Worm (Caenorhabditis elegans) whole organism, young adult: ENCODE data around the gene F18E2.15.

Experiments
- B0019.2 ChIP-seq: fragments of 200-800 bp; sonication (Bioruptor generic); conservative IDR thresholded peaks from 2 replicates; pipeline ENCODE4 v1.3.6; 2022; ENCODE audit warnings: missing genetic modification reagents, missing genetic modification characterization, missing compliant biosample characterization
- B0261.1 ChIP-seq: sonication (generic microtip); optimal IDR thresholded peaks from 2 replicates; lab custom pipeline; 2016; ENCODE audit warnings: mild to moderate bottlenecking, missing genetic modification characterization, moderate library complexity, missing compliant biosample characterization
- F39B2.1 ChIP-seq: fragments of 200-800 bp; sonication (Bioruptor generic); IDR thresholded peaks from 2 replicates; pipeline ENCODE4 v1.3.6; 2022; ENCODE audit warnings: missing genetic modification reagents, missing genetic modification characterization, missing compliant biosample characterization
- ZK185.1 ChIP-seq: sonication (generic microtip); optimal IDR thresholded peaks from 2 replicates; lab custom pipeline; 2016; ENCODE audit warnings: mild to moderate bottlenecking, missing genetic modification characterization, missing compliant biosample characterization; ENCODE audit not compliant: poor library complexity, severe bottlenecking
- akir-1 ChIP-seq: fragments of 200-800 bp; sonication (Bioruptor generic); optimal IDR thresholded peaks from 2 replicates; lab custom pipeline; 2018; ENCODE audit warnings: mild to moderate bottlenecking, missing genetic modification characterization, moderate library complexity, missing compliant biosample characterization
- ama-1 ChIP-seq, 3 experiments: fragments of 150-350 bp in 1 of 3; sonication (generic microtip) in 2 of 3; optimal IDR thresholded peaks; 2 replicates each; lab custom pipeline; 2014 to 2018; ENCODE audit warnings: missing biosample characterization in 2 of 3, missing genetic modification characterization in 2 of 3, missing genetic modification reagents in 2 of 3
- aptf-3 ChIP-seq: fragments of 200-800 bp; sonication (Bioruptor generic); IDR thresholded peaks from 2 replicates; pipeline ENCODE4 v1.3.6; 2022; ENCODE audit warnings: missing genetic modification characterization, missing compliant biosample characterization
- atf-7 ChIP-seq: sonication (generic microtip); optimal IDR thresholded peaks from 2 replicates; lab custom pipeline; 2017; ENCODE audit warnings: mild to moderate bottlenecking, missing genetic modification characterization, missing compliant biosample characterization
- attf-3 ChIP-seq: fragments of 200-800 bp; sonication (Bioruptor generic); conservative IDR thresholded peaks from 2 replicates; pipeline ENCODE4 v1.3.6; 2022; ENCODE audit warnings: missing genetic modification reagents, missing genetic modification characterization, missing compliant biosample characterization
- attf-5 ChIP-seq: fragments of 200-800 bp; sonication (Bioruptor generic); optimal IDR thresholded peaks from 2 replicates; lab custom pipeline; 2018; ENCODE audit warnings: mild to moderate bottlenecking, missing genetic modification characterization, missing compliant biosample characterization
- bed-1 ChIP-seq: fragments of 200-800 bp; sonication (Bioruptor generic); IDR thresholded peaks from 2 replicates; pipeline ENCODE4 v1.3.6; 2022; ENCODE audit warnings: missing genetic modification reagents, missing genetic modification characterization, missing compliant biosample characterization
- bed-2 ChIP-seq: fragments of 200-800 bp; sonication (Bioruptor generic); IDR thresholded peaks from 2 replicates; pipeline ENCODE4 v1.3.6; 2022; ENCODE audit warnings: missing genetic modification reagents, missing genetic modification characterization, missing compliant biosample characterization
- ceh-100 ChIP-seq: fragments of 200-800 bp; sonication (Bioruptor generic); IDR thresholded peaks from 2 replicates; pipeline ENCODE4 v1.3.6; 2022; ENCODE audit warnings: missing genetic modification reagents, missing genetic modification characterization, missing compliant biosample characterization
- ceh-58 ChIP-seq: fragments of 200-800 bp; sonication (Bioruptor generic); IDR thresholded peaks from 2 replicates; pipeline ENCODE4 v1.3.6; 2022; ENCODE audit warnings: missing genetic modification characterization, missing compliant biosample characterization
- chd-7 ChIP-seq: sonication (generic microtip); optimal IDR thresholded peaks from 2 replicates; lab custom pipeline; 2016; ENCODE audit warnings: mild to moderate bottlenecking, missing genetic modification characterization, moderate library complexity, missing compliant biosample characterization
- die-1 ChIP-seq: sonication (generic microtip); optimal IDR thresholded peaks from 2 replicates; lab custom pipeline; 2016; ENCODE audit warnings: missing genotype, mild to moderate bottlenecking, missing genetic modification characterization, missing compliant biosample characterization
- dpl-1 ChIP-seq: fragments of 150-350 bp; optimal IDR thresholded peaks from 2 replicates; lab custom pipeline; 2014; ENCODE audit warnings: missing biosample characterization, missing genetic modification reagents, missing genetic modification characterization
- efl-1 ChIP-seq: fragments of 150-350 bp; optimal IDR thresholded peaks from 2 replicates; lab custom pipeline; 2014; ENCODE audit warnings: missing biosample characterization, missing genetic modification reagents, missing genetic modification characterization
- egl-18 ChIP-seq: fragments of 200-800 bp; sonication (Bioruptor generic); IDR thresholded peaks from 2 replicates; pipeline ENCODE4 v1.3.6; 2022; ENCODE audit warnings: missing genetic modification reagents, missing genetic modification characterization, missing compliant biosample characterization
- egl-44 ChIP-seq: fragments of 200-800 bp; sonication (Bioruptor generic); IDR thresholded peaks from 2 replicates; pipeline ENCODE4 v1.3.6; 2022; ENCODE audit warnings: missing genetic modification reagents, missing genetic modification characterization, missing compliant biosample characterization
- fkh-3 ChIP-seq: sonication (generic microtip); optimal IDR thresholded peaks from 2 replicates; lab custom pipeline; 2016; ENCODE audit warnings: mild to moderate bottlenecking, missing genetic modification characterization, missing compliant biosample characterization
- gei-17 ChIP-seq: fragments of 200-800 bp; sonication (Bioruptor generic); optimal IDR thresholded peaks from 2 replicates; lab custom pipeline; 2018; ENCODE audit warnings: mild to moderate bottlenecking, missing genetic modification characterization, missing compliant biosample characterization
- hlh-12 ChIP-seq: sonication (generic microtip); optimal IDR thresholded peaks from 2 replicates; lab custom pipeline; 2016; ENCODE audit warnings: missing genetic modification characterization, missing compliant biosample characterization
- hmg-1.2 ChIP-seq: fragments of 200-800 bp; sonication (Bioruptor generic); IDR thresholded peaks from 2 replicates; pipeline ENCODE4 v1.3.6; 2022; ENCODE audit warnings: missing genetic modification reagents, missing genetic modification characterization, missing compliant biosample characterization
- hrde-1 ChIP-seq: sonication (generic microtip); optimal IDR thresholded peaks from 2 replicates; lab custom pipeline; 2016; ENCODE audit warnings: missing genetic modification characterization, mild to moderate bottlenecking, missing compliant biosample characterization, moderate library complexity, missing genotype, missing genetic modification reagents, borderline replicate concordance
- let-526 ChIP-seq: fragments of 200-800 bp; sonication (Bioruptor generic); IDR thresholded peaks from 2 replicates; pipeline ENCODE4 v1.3.6; 2022; ENCODE audit warnings: missing genetic modification reagents, missing genetic modification characterization, missing compliant biosample characterization
- let-607 ChIP-seq, 2 experiments: fragments of 200-800 bp in 1 of 2; sonication (Bioruptor generic) in 1 of 2; sonication (generic microtip) in 1 of 2; optimal IDR thresholded peaks; 2 replicates each; lab custom pipeline; 2016 to 2018; ENCODE audit warnings: mild to moderate bottlenecking in 2 of 2, missing compliant biosample characterization in 2 of 2, missing genetic modification characterization in 2 of 2, moderate library complexity in 2 of 2, missing genotype in 1 of 2
- lin-26 ChIP-seq: fragments of 200-800 bp; sonication (Bioruptor generic); IDR thresholded peaks from 2 replicates; pipeline ENCODE4 v1.3.6; 2022; ENCODE audit warnings: missing genetic modification reagents, missing genetic modification characterization, missing compliant biosample characterization
- lin-40 ChIP-seq: sonication (generic microtip); optimal IDR thresholded peaks from 2 replicates; lab custom pipeline; 2016; ENCODE audit warnings: missing genetic modification characterization, mild to moderate bottlenecking, missing compliant biosample characterization, missing genotype, missing genetic modification reagents
- lir-1 ChIP-seq: fragments of 200-800 bp; sonication (Bioruptor generic); conservative IDR thresholded peaks from 2 replicates; pipeline ENCODE4 v1.3.6; 2022; ENCODE audit warnings: missing genetic modification reagents, missing genetic modification characterization, missing compliant biosample characterization
- madf-3 ChIP-seq: fragments of 200-800 bp; sonication (Bioruptor generic); IDR thresholded peaks from 2 replicates; pipeline ENCODE4 v1.3.6; 2022; ENCODE audit warnings: missing genetic modification reagents, missing genetic modification characterization, missing compliant biosample characterization
- madf-6 ChIP-seq: fragments of 200-800 bp; sonication (Bioruptor generic); IDR thresholded peaks from 2 replicates; pipeline ENCODE4 v1.3.6; 2022; ENCODE audit warnings: missing genetic modification reagents, missing genetic modification characterization, missing compliant biosample characterization
- mes-4 ChIP-seq: sonication (generic microtip); optimal IDR thresholded peaks from 2 replicates; lab custom pipeline; 2016; ENCODE audit warnings: missing genotype, missing genetic modification characterization, missing compliant biosample characterization
- nfya-2 ChIP-seq: fragments of 200-800 bp; sonication (Bioruptor generic); IDR thresholded peaks from 2 replicates; pipeline ENCODE4 v1.3.6; 2022; ENCODE audit warnings: missing genetic modification reagents, missing genetic modification characterization, missing compliant biosample characterization
- nhr-80 ChIP-seq: sonication (generic microtip); optimal IDR thresholded peaks from 2 replicates; lab custom pipeline; 2016; ENCODE audit warnings: missing genetic modification characterization, missing compliant biosample characterization
- nhr-90 ChIP-seq: sonication (generic microtip); optimal IDR thresholded peaks from 2 replicates; lab custom pipeline; 2016; ENCODE audit warnings: missing genotype, mild to moderate bottlenecking, missing genetic modification characterization, missing compliant biosample characterization
- pbrm-1 ChIP-seq: fragments of 200-800 bp; sonication (Bioruptor generic); IDR thresholded peaks from 2 replicates; pipeline ENCODE4 v1.3.6; 2022; ENCODE audit warnings: missing genetic modification reagents, missing genetic modification characterization, missing compliant biosample characterization
- pha-4 ChIP-seq: fragments of 150-350 bp; sonication (generic microtip); optimal IDR thresholded peaks from 2 replicates; lab custom pipeline; 2014; ENCODE audit warnings: missing biosample characterization, missing genetic modification reagents, missing genetic modification characterization
- rcor-1 ChIP-seq: fragments of 200-800 bp; sonication (Bioruptor generic); IDR thresholded peaks from 2 replicates; pipeline ENCODE4 v1.3.6; 2022; ENCODE audit warnings: missing genetic modification reagents, missing genetic modification characterization, missing compliant biosample characterization
- rec-8 ChIP-seq, 2 experiments: sonication (generic microtip); optimal IDR thresholded peaks; 2 replicates each; lab custom pipeline; 2016; ENCODE audit warnings: mild to moderate bottlenecking in 2 of 2, missing genetic modification characterization in 2 of 2, missing genetic modification reagents in 2 of 2, missing genotype in 2 of 2, missing biosample characterization in 1 of 2, missing compliant biosample characterization in 1 of 2, moderate library complexity in 1 of 2
- sea-2 ChIP-seq: fragments of 200-800 bp; sonication (Bioruptor generic); IDR thresholded peaks from 2 replicates; pipeline ENCODE4 v1.3.6; 2022; ENCODE audit warnings: missing genetic modification characterization, missing compliant biosample characterization
- snpc-1.3 ChIP-seq: sonication (generic microtip); optimal IDR thresholded peaks from 2 replicates; lab custom pipeline; 2017; ENCODE audit warnings: missing genetic modification characterization, mild to moderate bottlenecking, missing compliant biosample characterization, antibody characterized with exemption, moderate library complexity, missing genotype, missing genetic modification reagents; ENCODE audit not compliant: insufficient read depth
- tbp1 ChIP-seq: fragments of 200-800 bp; sonication (Bioruptor generic); optimal IDR thresholded peaks from 2 replicates; lab custom pipeline; 2018; ENCODE audit warnings: mild to moderate bottlenecking, missing genetic modification characterization, missing compliant biosample characterization
- tbx-9 ChIP-seq: sonication (generic microtip); optimal IDR thresholded peaks from 2 replicates; lab custom pipeline; 2016; ENCODE audit warnings: borderline replicate concordance, missing genetic modification characterization, inconsistent platforms, missing compliant biosample characterization
- tlf-1 ChIP-seq: fragments of 200-800 bp; sonication (Bioruptor generic); optimal IDR thresholded peaks from 2 replicates; lab custom pipeline; 2018; ENCODE audit warnings: mild to moderate bottlenecking, missing genetic modification characterization, missing compliant biosample characterization
- xnd-1 ChIP-seq: sonication (generic microtip); optimal IDR thresholded peaks from 2 replicates; lab custom pipeline; 2016; ENCODE audit warnings: missing genotype, missing genetic modification reagents, missing genetic modification characterization, missing compliant biosample characterization
- ztf-3 ChIP-seq: fragments of 200-800 bp; sonication (Bioruptor generic); optimal IDR thresholded peaks from 2 replicates; lab custom pipeline; 2018; ENCODE audit warnings: mild to moderate bottlenecking, missing genetic modification characterization, missing compliant biosample characterization
- ztf-6 ChIP-seq: fragments of 200-800 bp; sonication (Bioruptor generic); IDR thresholded peaks from 2 replicates; pipeline ENCODE4 v1.3.6; 2022; ENCODE audit warnings: missing genetic modification reagents, missing genetic modification characterization, missing compliant biosample characterization

F18E2.15 gene

ce11 chrV:12728062-12728665 is 32.6 kb downstream of the F18E2.15 start, which contains the start of the genes rpl-28 and mrpl-49 (continued):
- TF ChIP-seq xnd-1 (tag; lab: Kevin White, UChicago) (no peak), egl-18 (GFP tag; lab: Robert Waterston, UW) (no peak), ztf-6 (GFP tag; lab: Robert Waterston, UW) (no peak), egl-44 (GFP tag; lab: Robert Waterston, UW) (no peak), lin-40 (peak; percentile 57), tbp1 (peak; percentile 58), ceh-100 (GFP tag; lab: Robert Waterston, UW) (no peak), ZK185.1 (tag; lab: Kevin White, UChicago) (peak; percentile 44), mes-4 (tag; lab: Kevin White, UChicago) (no peak), rcor-1 (GFP tag; lab: Robert Waterston, UW) (no peak), chd-7 (tag; lab: Kevin White, UChicago) (no peak), nfya-2 (GFP tag; lab: Robert Waterston, UW) (no peak), let-607 (tag; optimal IDR thresholded peaks at IDR 0.05; lab: Kevin White, UChicago) (no peak), rec-8 (tag; optimal IDR thresholded peaks at IDR 0.05; lab: Kevin White, UChicago) (no peak), tbx-9 (tag; lab: Kevin White, UChicago) (no peak), madf-3 (GFP tag; lab: Robert Waterston, UW) (no peak), hlh-12 (no peak), lir-1 (GFP tag; lab: Robert Waterston, UW) (no peak), tlf-1 (GFP tag; lab: Kevin White, UChicago) (no peak), hmg-1.2 (GFP tag; lab: Robert Waterston, UW) (peak; percentile 52), ceh-58 (GFP tag; lab: Robert Waterston, UW) (no peak), F39B2.1 (no peak), ztf-3 (GFP tag; lab: Kevin White, UChicago) (no peak), bed-1 (no peak), attf-3 (GFP tag; lab: Robert Waterston, UW) (peak; percentile 99), pbrm-1 (GFP tag; lab: Robert Waterston, UW) (no peak), nhr-90 (tag; lab: Kevin White, UChicago) (no peak), efl-1 (peak; percentile 23), pha-4 (tag; lab: Kevin White, UChicago) (no peak), fkh-3 (no peak), atf-7 (no peak), akir-1 (GFP tag; lab: Kevin White, UChicago) (no peak), attf-5 (GFP tag; lab: Kevin White, UChicago) (peak; percentile 95), ama-1 (optimal IDR thresholded peaks at IDR 0.05; lab: Kevin White, UChicago) (no peak), ama-1 (GFP tag; optimal IDR thresholded peaks at IDR 0.05; lab: Kevin White, UChicago) (no peak), madf-6 (GFP tag; lab: Robert Waterston, UW) (no peak), B0019.2 (0 out of 2 replicates have a peak, but pooled peaks have one; percentile 25), snpc-1.3 (tag; lab: Kevin White, UChicago) (no peak), let-526 (GFP tag; lab: Robert Waterston, UW) (no peak), lin-26 (GFP tag; lab: Robert Waterston, UW) (no peak), hrde-1 (tag; lab: Kevin White, UChicago) (no peak), dpl-1 (GFP tag; lab: Kevin White, UChicago) (no peak), sea-2 (GFP tag; lab: Robert Waterston, UW) (no peak), die-1 (tag; lab: Kevin White, UChicago) (no peak), bed-2 (GFP tag; lab: Robert Waterston, UW) (no peak), gei-17 (GFP tag; lab: Kevin White, UChicago) (no peak), B0261.1 (tag; lab: Kevin White, UChicago) (no peak), aptf-3 (GFP tag; lab: Robert Waterston, UW) (no peak), nhr-80 (tag; lab: Kevin White, UChicago) (peak; percentile 59)
